Worm (Caenorhabditis elegans) whole organism, young adult: ENCODE measurements around the gene Y44A6B.3.

Source experiments
- F37B4.10 ChIP-seq: fragments of 200-800 bp; sonication (Bioruptor generic); IDR thresholded peaks from 2 replicates; pipeline ENCODE4 v1.3.6; 2022; ENCODE audit warnings: missing genetic modification characterization, missing compliant biosample characterization
- T26A5.8 ChIP-seq: sonication (generic microtip); optimal IDR thresholded peaks from 2 replicates; lab custom pipeline; 2016; ENCODE audit warnings: missing genetic modification characterization, missing compliant biosample characterization
- Y53F4B.3 ChIP-seq: fragments of 200-800 bp; sonication (Bioruptor generic); IDR thresholded peaks from 2 replicates; pipeline ENCODE4 v1.3.6; 2022; ENCODE audit warnings: missing genetic modification reagents, missing genetic modification characterization, missing compliant biosample characterization
- Y53G8AR.9 ChIP-seq: fragments of 200-800 bp; sonication (Bioruptor generic); conservative IDR thresholded peaks from 2 replicates; pipeline ENCODE4 v1.3.6; 2022; ENCODE audit warnings: missing genetic modification reagents, missing genetic modification characterization, missing compliant biosample characterization
- Y56A3A.18 ChIP-seq: fragments of 200-800 bp; sonication (Bioruptor generic); IDR thresholded peaks from 2 replicates; pipeline ENCODE4 v1.3.6; 2022; ENCODE audit warnings: missing genetic modification reagents, missing genetic modification characterization, missing compliant biosample characterization
- atf-7 ChIP-seq: sonication (generic microtip); optimal IDR thresholded peaks from 2 replicates; lab custom pipeline; 2017; ENCODE audit warnings: mild to moderate bottlenecking, missing genetic modification characterization, missing compliant biosample characterization
- attf-3 ChIP-seq: fragments of 200-800 bp; sonication (Bioruptor generic); conservative IDR thresholded peaks from 2 replicates; pipeline ENCODE4 v1.3.6; 2022; ENCODE audit warnings: missing genetic modification reagents, missing genetic modification characterization, missing compliant biosample characterization
- bed-2 ChIP-seq: fragments of 200-800 bp; sonication (Bioruptor generic); IDR thresholded peaks from 2 replicates; pipeline ENCODE4 v1.3.6; 2022; ENCODE audit warnings: missing genetic modification reagents, missing genetic modification characterization, missing compliant biosample characterization
- cebp-1 ChIP-seq, 2 experiments: fragments of 200-800 bp in 1 of 2; sonication (Bioruptor generic) in 1 of 2; sonication (generic microtip) in 1 of 2; IDR thresholded peaks in 1 of 2; optimal IDR thresholded peaks in 1 of 2; 2 replicates each; pipeline versions ENCODE4 v1.3.6 to Lab custom; 2017 to 2022; ENCODE audit warnings: missing compliant biosample characterization in 2 of 2, missing genetic modification characterization in 2 of 2, mild to moderate bottlenecking in 1 of 2, missing genetic modification reagents in 1 of 2, moderate library complexity in 1 of 2
- ceh-27 ChIP-seq: fragments of 200-800 bp; sonication (Bioruptor generic); optimal IDR thresholded peaks from 2 replicates; lab custom pipeline; 2018; ENCODE audit warnings: mild to moderate bottlenecking, missing genetic modification characterization, moderate library complexity, missing compliant biosample characterization
- chd-7 ChIP-seq: sonication (generic microtip); optimal IDR thresholded peaks from 2 replicates; lab custom pipeline; 2016; ENCODE audit warnings: mild to moderate bottlenecking, missing genetic modification characterization, moderate library complexity, missing compliant biosample characterization
- die-1 ChIP-seq: sonication (generic microtip); optimal IDR thresholded peaks from 2 replicates; lab custom pipeline; 2016; ENCODE audit warnings: missing genotype, mild to moderate bottlenecking, missing genetic modification characterization, missing compliant biosample characterization
- dox-1 ChIP-seq: fragments of 200-800 bp; sonication (Bioruptor generic); IDR thresholded peaks from 2 replicates; pipeline ENCODE4 v1.3.6; 2022; ENCODE audit warnings: missing genetic modification reagents, missing genetic modification characterization, missing compliant biosample characterization
- dpff-1 ChIP-seq: sonication (generic microtip); optimal IDR thresholded peaks from 2 replicates; lab custom pipeline; 2017; ENCODE audit warnings: mild to moderate bottlenecking, missing genetic modification characterization, missing compliant biosample characterization
- dpl-1 ChIP-seq: fragments of 150-350 bp; optimal IDR thresholded peaks from 2 replicates; lab custom pipeline; 2014; ENCODE audit warnings: missing biosample characterization, missing genetic modification reagents, missing genetic modification characterization
- egl-18 ChIP-seq: fragments of 200-800 bp; sonication (Bioruptor generic); IDR thresholded peaks from 2 replicates; pipeline ENCODE4 v1.3.6; 2022; ENCODE audit warnings: missing genetic modification reagents, missing genetic modification characterization, missing compliant biosample characterization
- egl-44 ChIP-seq: fragments of 200-800 bp; sonication (Bioruptor generic); IDR thresholded peaks from 2 replicates; pipeline ENCODE4 v1.3.6; 2022; ENCODE audit warnings: missing genetic modification reagents, missing genetic modification characterization, missing compliant biosample characterization
- egrh-3 ChIP-seq: fragments of 200-800 bp; sonication (Bioruptor generic); IDR thresholded peaks from 2 replicates; pipeline ENCODE4 v1.3.6; 2022; ENCODE audit warnings: missing genetic modification reagents, missing genetic modification characterization, missing compliant biosample characterization
- ekl-4 ChIP-seq: fragments of 200-800 bp; sonication (Bioruptor generic); IDR thresholded peaks from 2 replicates; pipeline ENCODE4 v1.3.6; 2022; ENCODE audit warnings: missing genetic modification reagents, missing genetic modification characterization, missing compliant biosample characterization
- fkh-3 ChIP-seq: sonication (generic microtip); optimal IDR thresholded peaks from 2 replicates; lab custom pipeline; 2016; ENCODE audit warnings: mild to moderate bottlenecking, missing genetic modification characterization, missing compliant biosample characterization
- him-1 ChIP-seq: sonication (generic microtip); optimal IDR thresholded peaks from 2 replicates; lab custom pipeline; 2016; ENCODE audit warnings: missing genotype, missing genetic modification reagents, missing genetic modification characterization, missing compliant biosample characterization
- hlh-26 ChIP-seq: fragments of 200-800 bp; sonication (Bioruptor generic); conservative IDR thresholded peaks from 2 replicates; pipeline ENCODE4 v1.3.6; 2022; ENCODE audit warnings: missing genetic modification reagents, missing genetic modification characterization, missing compliant biosample characterization
- hmg-1.2 ChIP-seq: fragments of 200-800 bp; sonication (Bioruptor generic); IDR thresholded peaks from 2 replicates; pipeline ENCODE4 v1.3.6; 2022; ENCODE audit warnings: missing genetic modification reagents, missing genetic modification characterization, missing compliant biosample characterization
- hrde-1 ChIP-seq: sonication (generic microtip); optimal IDR thresholded peaks from 2 replicates; lab custom pipeline; 2016; ENCODE audit warnings: missing genetic modification characterization, mild to moderate bottlenecking, missing compliant biosample characterization, moderate library complexity, missing genotype, missing genetic modification reagents, borderline replicate concordance
- lag-1 ChIP-seq: fragments of 200-800 bp; sonication (Bioruptor generic); IDR thresholded peaks from 2 replicates; pipeline ENCODE4 v1.3.6; 2022; ENCODE audit warnings: missing genetic modification reagents, missing genetic modification characterization, missing compliant biosample characterization
- lin-54 ChIP-seq: fragments of 200-800 bp; sonication (Bioruptor generic); optimal IDR thresholded peaks from 2 replicates; lab custom pipeline; 2018; ENCODE audit warnings: mild to moderate bottlenecking, missing genetic modification characterization, missing compliant biosample characterization
- lsy-27 ChIP-seq: sonication (generic microtip); optimal IDR thresholded peaks from 2 replicates; lab custom pipeline; 2017; ENCODE audit warnings: missing genetic modification characterization, mild to moderate bottlenecking, missing compliant biosample characterization, antibody characterized with exemption, missing genotype, borderline replicate concordance; ENCODE audit not compliant: insufficient read depth
- madf-10 ChIP-seq: sonication (generic microtip); optimal IDR thresholded peaks from 2 replicates; lab custom pipeline; 2016; ENCODE audit warnings: mild to moderate bottlenecking, missing genetic modification characterization, missing compliant biosample characterization
- madf-8 ChIP-seq: fragments of 200-800 bp; sonication (Bioruptor generic); conservative IDR thresholded peaks from 2 replicates; pipeline ENCODE4 v1.3.6; 2022; ENCODE audit warnings: missing genetic modification reagents, missing genetic modification characterization, missing compliant biosample characterization
- mes-4 ChIP-seq: sonication (generic microtip); optimal IDR thresholded peaks from 2 replicates; lab custom pipeline; 2016; ENCODE audit warnings: missing genotype, missing genetic modification characterization, missing compliant biosample characterization
- mxl-1 ChIP-seq: sonication (generic microtip); optimal IDR thresholded peaks from 2 replicates; lab custom pipeline; 2016; ENCODE audit warnings: missing genetic modification characterization, missing compliant biosample characterization
- nfyb-1 ChIP-seq: fragments of 200-800 bp; sonication (Bioruptor generic); IDR thresholded peaks from 2 replicates; pipeline ENCODE4 v1.3.6; 2022; ENCODE audit warnings: missing genetic modification reagents, missing genetic modification characterization, missing compliant biosample characterization
- nhr-120 ChIP-seq: fragments of 200-800 bp; sonication (Bioruptor generic); IDR thresholded peaks from 2 replicates; pipeline ENCODE4 v1.3.6; 2022; ENCODE audit warnings: missing genetic modification characterization, missing compliant biosample characterization
- nhr-90 ChIP-seq: sonication (generic microtip); optimal IDR thresholded peaks from 2 replicates; lab custom pipeline; 2016; ENCODE audit warnings: missing genotype, mild to moderate bottlenecking, missing genetic modification characterization, missing compliant biosample characterization
- pbrm-1 ChIP-seq: fragments of 200-800 bp; sonication (Bioruptor generic); IDR thresholded peaks from 2 replicates; pipeline ENCODE4 v1.3.6; 2022; ENCODE audit warnings: missing genetic modification reagents, missing genetic modification characterization, missing compliant biosample characterization
- pha-4 ChIP-seq: fragments of 150-350 bp; sonication (generic microtip); optimal IDR thresholded peaks from 2 replicates; lab custom pipeline; 2014; ENCODE audit warnings: missing biosample characterization, missing genetic modification reagents, missing genetic modification characterization
- rpc-1 ChIP-seq, 2 experiments: fragments of 150-350 bp in 1 of 2; sonication (generic microtip) in 1 of 2; optimal IDR thresholded peaks; 2 replicates each; lab custom pipeline; 2014 to 2018; ENCODE audit warnings: missing biosample characterization in 1 of 2, missing genetic modification characterization in 1 of 2, missing genetic modification reagents in 1 of 2, missing genotype in 1 of 2
- snpc-1.3 ChIP-seq: sonication (generic microtip); optimal IDR thresholded peaks from 2 replicates; lab custom pipeline; 2017; ENCODE audit warnings: missing genetic modification characterization, mild to moderate bottlenecking, missing compliant biosample characterization, antibody characterized with exemption, moderate library complexity, missing genotype, missing genetic modification reagents; ENCODE audit not compliant: insufficient read depth
- snpc-3.4 ChIP-seq: sonication (generic microtip); optimal IDR thresholded peaks from 2 replicates; lab custom pipeline; 2017; ENCODE audit warnings: missing genetic modification characterization, mild to moderate bottlenecking, missing compliant biosample characterization, antibody characterized with exemption, moderate library complexity, missing genotype, missing genetic modification reagents
- tbp1 ChIP-seq: fragments of 200-800 bp; sonication (Bioruptor generic); optimal IDR thresholded peaks from 2 replicates; lab custom pipeline; 2018; ENCODE audit warnings: mild to moderate bottlenecking, missing genetic modification characterization, missing compliant biosample characterization
- tlf-1 ChIP-seq: fragments of 200-800 bp; sonication (Bioruptor generic); optimal IDR thresholded peaks from 2 replicates; lab custom pipeline; 2018; ENCODE audit warnings: mild to moderate bottlenecking, missing genetic modification characterization, missing compliant biosample characterization
- unc-62 ChIP-seq: fragments of 150-350 bp; optimal IDR thresholded peaks from 2 replicates; lab custom pipeline; 2014; ENCODE audit warnings: missing biosample characterization, missing genetic modification reagents, missing genetic modification characterization
- ztf-25 ChIP-seq: fragments of 200-800 bp; sonication (Bioruptor generic); IDR thresholded peaks from 2 replicates; pipeline ENCODE4 v1.3.6; 2022; ENCODE audit warnings: missing genetic modification reagents, missing genetic modification characterization, missing compliant biosample characterization
- ztf-26 ChIP-seq: sonication (generic microtip); optimal IDR thresholded peaks from 2 replicates; lab custom pipeline; 2017; ENCODE audit warnings: missing genetic modification characterization, missing compliant biosample characterization
- ztf-3 ChIP-seq: fragments of 200-800 bp; sonication (Bioruptor generic); optimal IDR thresholded peaks from 2 replicates; lab custom pipeline; 2018; ENCODE audit warnings: mild to moderate bottlenecking, missing genetic modification characterization, missing compliant biosample characterization
- ztf-6 ChIP-seq: fragments of 200-800 bp; sonication (Bioruptor generic); IDR thresholded peaks from 2 replicates; pipeline ENCODE4 v1.3.6; 2022; ENCODE audit warnings: missing genetic modification reagents, missing genetic modification characterization, missing compliant biosample characterization

Gene Y44A6B.3

ce11 chrV:20597076-20597475, 41.2 kb downstream of the Y44A6B.3 start, which contains the start of gene F46B3.1:
Gene F46B3.1 (minus strand): TSS chrV:20597176.
- no peak for TF ChIP-seq nfyb-1 (GFP tag; lab: Robert Waterston, UW)
- TF ChIP-seq hlh-26 (GFP tag; lab: Robert Waterston, UW), result no peak
- TF ChIP-seq chd-7 (tag; lab: Kevin White, UChicago), result no peak
- no peak for TF ChIP-seq egl-44
- TF ChIP-seq dpff-1 (tag; lab: Kevin White, UChicago), result no peak
- no peak for TF ChIP-seq pbrm-1 (GFP tag; lab: Robert Waterston, UW)
- TF ChIP-seq lin-54 (GFP tag; lab: Kevin White, UChicago), result no peak
- no peak for TF ChIP-seq cebp-1 (GFP tag; IDR thresholded peaks at IDR 0.05; lab: Robert Waterston, UW)
- TF ChIP-seq cebp-1 (tag; optimal IDR thresholded peaks at IDR 0.05; lab: Kevin White, UChicago), result no peak
- no peak for TF ChIP-seq T26A5.8 (tag; lab: Kevin White, UChicago)
- no peak for TF ChIP-seq madf-8 (GFP tag; lab: Robert Waterston, UW)
- TF ChIP-seq rpc-1 (optimal IDR thresholded peaks at IDR 0.05; lab: Kevin White, UChicago), result no peak
- TF ChIP-seq rpc-1 (tag; optimal IDR thresholded peaks at IDR 0.05; lab: Kevin White, UChicago), result no peak
- no peak for TF ChIP-seq tbp1 (GFP tag; lab: Kevin White, UChicago)
- TF ChIP-seq snpc-1.3 (tag; lab: Kevin White, UChicago), result no peak
- no peak for TF ChIP-seq nhr-120
- TF ChIP-seq nhr-90 (tag; lab: Kevin White, UChicago), result no peak
- no peak for TF ChIP-seq hmg-1.2 (GFP tag; lab: Robert Waterston, UW)
- TF ChIP-seq Y53F4B.3, result no peak

- TF ChIP-seq F37B4.10 (GFP tag; lab: Robert Waterston, UW) (no peak), mxl-1 (tag; lab: Kevin White, UChicago) (no peak), dpl-1 (no peak), unc-62 (GFP tag; lab: Kevin White, UChicago) (no peak), mes-4 (no peak), Y56A3A.18 (GFP tag; lab: Robert Waterston, UW) (no peak), attf-3 (no peak), pha-4 (tag; lab: Kevin White, UChicago) (no peak), ztf-3 (GFP tag; lab: Kevin White, UChicago) (no peak), lsy-27 (tag; lab: Kevin White, UChicago) (no peak), ekl-4 (no peak), madf-10 (tag; lab: Kevin White, UChicago) (no peak), snpc-3.4 (tag; lab: Kevin White, UChicago) (no peak), atf-7 (tag; lab: Kevin White, UChicago) (no peak), ztf-26 (no peak), cebp-1 (GFP tag; IDR thresholded peaks at IDR 0.05; lab: Robert Waterston, UW) (no peak), cebp-1 (tag; optimal IDR thresholded peaks at IDR 0.05; lab: Kevin White, UChicago) (no peak)
Observed at ce11 chrV:20595653-20596052, 42.6 kb downstream of the Y44A6B.3 start, which contains the start of gene F26F2.11. Gene F26F2.11 (minus strand): TSS chrV:20595753.

- TF ChIP-seq egl-18 (GFP tag; lab: Robert Waterston, UW) (no peak), him-1 (no peak), ztf-25 (GFP tag; lab: Robert Waterston, UW) (no peak), Y53G8AR.9 (no peak), madf-8 (GFP tag; lab: Robert Waterston, UW) (no peak), hrde-1 (tag; lab: Kevin White, UChicago) (no peak), egrh-3 (GFP tag; lab: Robert Waterston, UW) (no peak), ztf-6 (GFP tag; lab: Robert Waterston, UW) (no peak), ztf-3 (GFP tag; lab: Kevin White, UChicago) (no peak), lag-1 (GFP tag; lab: Robert Waterston, UW) (no peak), dox-1 (no peak), bed-2 (GFP tag; lab: Robert Waterston, UW) (no peak), dpff-1 (tag; lab: Kevin White, UChicago) (no peak), fkh-3 (no peak), tlf-1 (GFP tag; lab: Kevin White, UChicago) (no peak), ceh-27 (GFP tag; lab: Kevin White, UChicago) (no peak), die-1 (tag; lab: Kevin White, UChicago) (no peak)
Observed at ce11 chrV:20594746-20595145, 43.5 kb downstream of the Y44A6B.3 start, which contains the start of gene F26F2.10. Gene F26F2.10 (minus strand): TSS chrV:20594846.
